Worm (Caenorhabditis elegans): ENCODE measurements around the gene zipt-7.2.

The zipt-7.2 gene

DNA sequence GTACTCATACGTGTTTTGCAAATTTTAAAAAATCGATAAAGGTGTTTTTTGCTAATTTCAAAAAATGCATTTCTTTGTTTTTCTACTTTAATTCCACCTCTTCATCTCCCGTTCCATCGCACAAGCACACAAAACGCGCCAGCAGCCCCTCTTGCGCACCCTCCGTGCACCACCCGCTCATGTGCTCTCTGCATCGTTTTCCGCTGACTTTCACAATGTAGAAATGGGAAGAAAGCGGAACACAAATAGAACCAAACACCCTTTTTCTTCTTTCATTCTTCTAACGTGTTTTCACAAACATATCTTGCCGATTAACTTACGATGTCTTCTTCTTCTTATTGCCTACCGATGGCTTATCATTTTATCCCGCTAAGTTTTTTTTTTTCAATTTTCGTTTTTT, 14.9 kb downstream of the zipt-7.2 start (continued):
- no peak for TF ChIP-seq snpc-1.2 (GFP tag; IDR thresholded peaks at IDR 0.05)
- TF ChIP-seq zip-2 (tag; optimal IDR thresholded peaks at IDR 0.05), result no peak
- TF ChIP-seq mes-2 (tag; optimal IDR thresholded peaks at IDR 0.05; ENCODE audit: poor library complexity, severe bottlenecking), result peak; percentile 90

DNA sequence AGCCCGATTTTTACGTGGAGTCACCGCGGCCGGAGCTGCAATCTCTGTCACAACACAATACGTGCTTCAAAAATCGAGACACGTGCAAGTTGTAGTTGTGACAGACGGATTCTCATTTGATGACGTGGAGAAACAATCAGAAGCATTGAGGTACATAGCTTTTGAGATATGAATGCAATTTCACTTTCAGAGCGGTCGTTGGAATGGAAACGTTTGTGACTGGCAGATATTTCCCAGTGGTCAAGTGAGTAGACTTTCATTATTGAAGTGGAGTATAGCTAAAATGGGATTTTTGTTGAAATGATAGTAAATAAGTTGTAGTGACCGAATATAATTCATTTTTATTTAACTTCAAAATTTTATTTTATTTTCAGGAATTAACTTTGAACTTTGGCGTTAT, 16.6 kb downstream of the zipt-7.2 start:
- TF ChIP-seq ces-1 (GFP tag; optimal IDR thresholded peaks at IDR 0.05) (no peak), vab-7 (GFP tag; IDR thresholded peaks at IDR 0.05) (no peak), mep-1 (tag; optimal IDR thresholded peaks at IDR 0.05) (no peak), madf-5 (GFP tag; IDR thresholded peaks at IDR 0.05) (no peak), unc-62 (GFP tag; optimal IDR thresholded peaks at IDR 0.05 in 1 of 2) (peak in 1 of 2 experiments; percentile 93), unc-62 (tag; optimal IDR thresholded peaks at IDR 0.05) (no peak), zag-1 (tag; optimal IDR thresholded peaks at IDR 0.05) (no peak), ceh-82 (tag; optimal IDR thresholded peaks at IDR 0.05) (no peak), aha-1 (tag) (peak; percentile 21), F49E8.2 (tag; optimal IDR thresholded peaks at IDR 0.05; ENCODE audit: borderline replicate concordance) (no peak), ceh-44 (GFP tag; IDR thresholded peaks at IDR 0.05) (no peak), madf-9 (GFP tag; conservative IDR thresholded peaks at IDR 0.05) (no peak), F37D6.2 (tag; optimal IDR thresholded peaks at IDR 0.05) (no peak)

DNA sequence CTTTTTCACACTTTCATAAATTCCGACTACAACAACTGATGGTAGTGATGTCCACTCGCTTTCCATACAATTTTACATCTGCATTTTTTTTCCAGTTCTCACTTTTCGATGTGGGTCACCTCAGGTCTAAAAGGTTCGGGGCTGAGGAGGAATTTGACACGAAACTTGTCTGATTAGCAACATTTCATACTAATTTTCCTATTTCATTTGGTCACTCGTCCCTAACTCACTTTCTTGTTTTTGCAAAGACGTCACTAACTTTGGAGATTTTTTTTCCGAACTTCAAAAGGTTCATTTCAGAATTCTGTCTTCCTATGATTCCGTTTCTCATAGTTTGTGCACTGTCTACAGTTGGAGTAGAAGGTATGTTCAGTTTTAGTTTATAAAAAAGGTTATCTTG, 19.9 kb downstream of the zipt-7.2 start, which contains the start of gene H13N06.2:
H13N06.2 (plus strand) TSS at position 301 of the 400 bp plus-strand sequence.
- TF ChIP-seq php-3 (GFP tag; IDR thresholded peaks at IDR 0.05), result no peak

DNA sequence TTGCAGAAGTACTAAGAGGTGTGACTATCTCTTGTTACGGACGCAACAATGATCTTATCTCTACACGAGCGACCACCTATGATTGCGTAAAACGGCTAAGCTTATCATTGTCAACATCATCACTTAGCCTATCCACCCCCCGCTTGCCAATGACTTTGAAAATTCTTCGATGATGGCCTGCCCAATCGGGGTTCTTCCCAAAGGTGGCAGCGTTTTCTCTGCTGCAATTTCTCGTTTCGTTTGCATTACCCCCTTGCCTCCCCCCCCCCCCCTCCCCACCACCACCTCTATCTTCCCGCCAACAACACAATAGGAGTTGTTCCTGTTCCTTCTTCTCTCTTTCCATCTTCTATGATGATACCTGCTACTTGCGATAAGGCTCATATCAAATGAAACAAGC, 20.5 kb downstream of the zipt-7.2 start:
- TF ChIP-seq set-16 (GFP tag; IDR thresholded peaks at IDR 0.05), result peak; percentile 45; the same call in 1 of the 2 replicates
- peak; percentile 69 for TF ChIP-seq mxl-3 (GFP tag; optimal IDR thresholded peaks at IDR 0.05)
- TF ChIP-seq nhr-28 (tag; optimal IDR thresholded peaks at IDR 0.05), result no peak
- peak; percentile 5 for TF ChIP-seq hlh-11 (tag; optimal IDR thresholded peaks at IDR 0.05)
- TF ChIP-seq pha-4 (GFP tag; IDR thresholded peaks at IDR 0.05), result no peak
- no peak for TF ChIP-seq pha-4 (tag; optimal IDR thresholded peaks at IDR 0.05)

DNA sequence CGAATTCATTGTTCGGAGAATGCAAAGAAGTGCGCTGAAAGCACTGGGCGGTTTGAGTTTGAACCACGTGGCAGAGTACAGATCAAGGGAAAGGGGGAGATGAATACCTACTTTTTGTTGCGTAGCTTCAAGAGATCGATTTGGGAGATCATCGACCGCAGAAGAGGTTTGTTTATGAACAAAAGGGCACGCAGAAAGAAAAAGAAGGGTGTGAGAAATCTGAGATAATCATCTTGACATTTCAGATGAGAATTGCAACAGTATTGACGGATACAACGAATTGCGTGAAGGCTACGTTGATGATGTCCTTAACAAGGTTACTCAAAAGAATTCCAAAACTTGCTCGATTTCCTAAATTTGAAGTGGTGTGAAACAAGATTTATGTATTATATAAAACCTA, 22.4 kb downstream of the zipt-7.2 start:
- TF ChIP-seq unc-62 (GFP tag; optimal IDR thresholded peaks at IDR 0.05 in 1 of 2) (peak in 1 of 2 experiments; percentile 4), unc-62 (tag; optimal IDR thresholded peaks at IDR 0.05) (no peak), saeg-2 (GFP tag; IDR thresholded peaks at IDR 0.05) (no peak)

DNA sequence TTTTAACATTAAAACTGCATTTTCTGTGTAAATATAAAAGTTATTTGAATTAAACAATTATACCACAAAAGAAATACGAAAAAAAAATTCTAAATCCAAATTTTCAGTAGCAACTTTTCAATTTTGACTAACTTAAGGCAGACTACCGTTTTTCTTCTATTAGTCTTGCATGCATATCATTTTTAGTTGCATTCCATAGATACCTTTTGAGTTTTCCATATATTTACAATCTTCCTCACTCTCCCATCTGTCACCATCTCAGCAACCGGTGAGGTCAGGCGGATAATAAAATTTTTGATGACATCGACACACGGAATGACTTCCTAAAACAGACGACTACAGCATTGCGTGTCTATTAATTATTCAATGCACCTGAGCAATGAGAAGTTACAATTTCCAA, 29.0 kb downstream of the zipt-7.2 start, which contains the start of gene gcy-36:
gcy-36 (plus strand) TSS at position 301 of the 400 bp plus-strand sequence.
- TF ChIP-seq unc-62 (GFP tag; optimal IDR thresholded peaks at IDR 0.05 in 1 of 2) (peak in 1 of 2 experiments; percentile 60), unc-62 (tag; optimal IDR thresholded peaks at IDR 0.05) (no peak), ZK337.2 (GFP tag; IDR thresholded peaks at IDR 0.05) (no peak), daf-12 (tag; optimal IDR thresholded peaks at IDR 0.05) (no peak), nhr-25 (tag; optimal IDR thresholded peaks at IDR 0.05; ENCODE audit: borderline replicate concordance, insufficient read depth) (no peak)

DNA sequence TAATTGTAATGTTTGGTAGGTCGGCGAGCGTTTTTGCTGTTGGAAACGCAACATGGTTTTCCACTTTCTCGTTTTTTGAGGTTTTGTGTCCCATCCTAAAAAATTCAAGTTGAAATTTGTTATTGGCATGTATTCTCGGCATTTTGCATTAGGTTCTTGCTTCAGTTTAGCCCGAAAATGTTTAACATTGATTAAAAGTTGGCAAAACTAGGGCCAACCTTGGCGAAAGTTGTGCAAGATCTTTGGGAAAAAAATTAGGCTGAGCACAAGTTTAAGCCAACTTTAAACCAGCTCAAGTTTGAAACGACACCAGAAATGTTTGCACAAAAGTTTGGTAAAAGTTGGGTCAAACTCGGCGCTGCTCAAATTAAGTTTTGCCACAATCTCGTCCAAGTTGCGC, 30.4 kb downstream of the zipt-7.2 start, which contains the start of gene exc-1:
exc-1 (minus strand) TSS at position 101 of the 400 bp plus-strand sequence.
- TF ChIP-seq zfp-3 (GFP tag; conservative IDR thresholded peaks at IDR 0.05) (no peak), madf-5 (GFP tag; IDR thresholded peaks at IDR 0.05) (no peak), mdt-29 (GFP tag; IDR thresholded peaks at IDR 0.05) (no peak), dve-1 (tag; optimal IDR thresholded peaks at IDR 0.05; ENCODE audit: insufficient read depth) (no peak), D1046.2 (GFP tag; IDR thresholded peaks at IDR 0.05) (no peak), php-3 (GFP tag; IDR thresholded peaks at IDR 0.05) (no peak), nhr-25 (tag; optimal IDR thresholded peaks at IDR 0.05; ENCODE audit: borderline replicate concordance, insufficient read depth) (no peak), pha-4 (GFP tag; IDR thresholded peaks at IDR 0.05) (no peak), pha-4 (tag; optimal IDR thresholded peaks at IDR 0.05) (no peak), spr-1 (tag; optimal IDR thresholded peaks at IDR 0.05) (no peak), dmd-9 (GFP tag; IDR thresholded peaks at IDR 0.05) (no peak), Y75B8A.6 (GFP tag; IDR thresholded peaks at IDR 0.05) (no peak), nhr-42 (GFP tag; IDR thresholded peaks at IDR 0.05) (no peak), ceh-62 (tag; optimal IDR thresholded peaks at IDR 0.05) (no peak), madf-9 (GFP tag; conservative IDR thresholded peaks at IDR 0.05) (no peak), daf-16 (GFP tag; optimal IDR thresholded peaks at IDR 0.05) (no peak), daf-16 (tag; optimal IDR thresholded peaks at IDR 0.05) (no peak)
